Fruit fly (Drosophila melanogaster) whole organism, embryonic: Measurements from ENCODE around the gene Ubc7.
A peak's percentile ranks its signal among the peaks of the same experiment; 100 is the strongest.

ENCODE experiments used
- ATbp ChIP-seq: fragments of 200-800 bp; sonication (Bioruptor generic); optimal IDR thresholded peaks from 2 replicates; lab custom pipeline; 2017; ENCODE audit warnings: missing biosample characterization, mild to moderate bottlenecking, missing genetic modification characterization, missing genetic modification reagents
- Adf1 ChIP-seq: fragments of 200-800 bp; sonication (Bioruptor generic); IDR thresholded peaks from 2 replicates; pipeline ENCODE4 v1.3.6; 2022; ENCODE audit warnings: missing biosample characterization, missing genetic modification characterization
- Aef1 ChIP-seq: fragments of 200-800 bp; sonication (Bioruptor generic); IDR thresholded peaks from 3 replicates; pipeline ENCODE4 v1.3.6; 2022; ENCODE audit warnings: missing biosample characterization, missing genetic modification characterization
- Awh ChIP-seq: fragments of 200-800 bp; sonication (Bioruptor generic); IDR thresholded peaks from 2 replicates; pipeline ENCODE4, ENCODE4 v1.3.6; 2022; ENCODE audit warnings: missing biosample characterization, missing genetic modification characterization
- BtbVII ChIP-seq: fragments of 200-800 bp; sonication (Bioruptor generic); optimal IDR thresholded peaks from 3 replicates; lab custom pipeline; 2017; ENCODE audit warnings: missing biosample characterization, mild to moderate bottlenecking, missing genetic modification characterization
- CG10321 ChIP-seq: fragments of 200-800 bp; sonication (Bioruptor generic); IDR thresholded peaks from 2 replicates; pipeline ENCODE4 v1.3.6; 2022; ENCODE audit warnings: missing biosample characterization, missing genetic modification characterization
- CG11696 ChIP-seq: fragments of 200-800 bp; sonication (Bioruptor generic); IDR thresholded peaks from 2 replicates; pipeline ENCODE4 v1.3.6; 2022; ENCODE audit warnings: missing biosample characterization, missing genetic modification characterization
- CG12236 ChIP-seq: fragments of 200-800 bp; sonication (Bioruptor generic); optimal IDR thresholded peaks from 2 replicates; lab custom pipeline; 2016; ENCODE audit warnings: missing biosample characterization, missing genetic modification characterization
- CG12299 ChIP-seq: fragments of 200-800 bp; sonication (Bioruptor generic); optimal IDR thresholded peaks from 2 replicates; lab custom pipeline; 2018; ENCODE audit warnings: missing biosample characterization, mild to moderate bottlenecking, missing genetic modification characterization
- CG13123 ChIP-seq: fragments of 200-800 bp; sonication (Bioruptor generic); optimal IDR thresholded peaks from 2 replicates; lab custom pipeline; 2016; ENCODE audit warnings: missing biosample characterization, missing genetic modification characterization
- CG13287 ChIP-seq: fragments of 200-800 bp; sonication (Bioruptor generic); IDR thresholded peaks from 2 replicates; pipeline ENCODE4 v1.3.6; 2022; ENCODE audit warnings: missing biosample characterization, missing genetic modification characterization; ENCODE audit not compliant: partially characterized antibody
- CG14014 ChIP-seq: fragments of 200-800 bp; sonication (Bioruptor generic); IDR thresholded peaks from 2 replicates; pipeline ENCODE4 v1.3.6; 2022; ENCODE audit warnings: missing biosample characterization, missing genetic modification characterization
- CG1792 ChIP-seq: fragments of 200-800 bp; sonication (Bioruptor generic); optimal IDR thresholded peaks from 2 replicates; lab custom pipeline; 2016; ENCODE audit warnings: missing biosample characterization, missing genetic modification characterization
- CG2678 ChIP-seq: fragments of 200-800 bp; sonication (Bioruptor generic); optimal IDR thresholded peaks from 3 replicates; lab custom pipeline; 2019; ENCODE audit warnings: missing biosample characterization, mild to moderate bottlenecking, missing genetic modification characterization, moderate library complexity
- CG33213 ChIP-seq: fragments of 200-800 bp; sonication (Bioruptor generic); optimal IDR thresholded peaks from 3 replicates; lab custom pipeline; 2016; ENCODE audit warnings: missing biosample characterization, missing genetic modification characterization
- CG34224 ChIP-seq: fragments of 200-800 bp; sonication (Bioruptor generic); IDR thresholded peaks from 3 replicates; pipeline ENCODE4 v1.3.6; 2022; ENCODE audit warnings: missing biosample characterization, missing genetic modification characterization; ENCODE audit not compliant: partially characterized antibody
- CG34376 ChIP-seq: fragments of 200-800 bp; sonication (Bioruptor generic); optimal IDR thresholded peaks from 2 replicates; lab custom pipeline; 2018; ENCODE audit warnings: missing biosample characterization, mild to moderate bottlenecking, missing genetic modification characterization
- CG34422 ChIP-seq: fragments of 200-800 bp; sonication (Bioruptor generic); IDR thresholded peaks from 3 replicates; pipeline ENCODE4 v1.3.6; 2022; ENCODE audit warnings: missing biosample characterization, missing genetic modification characterization
- CG6791 ChIP-seq: fragments of 200-800 bp; sonication (Bioruptor generic); IDR thresholded peaks from 3 replicates; pipeline ENCODE4 v1.3.6; 2022; ENCODE audit warnings: missing biosample characterization, missing genetic modification characterization; ENCODE audit not compliant: partially characterized antibody
- CG7963 ChIP-seq: fragments of 200-800 bp; sonication (Bioruptor generic); IDR thresholded peaks from 3 replicates; pipeline ENCODE4 v1.3.6; 2022; ENCODE audit warnings: missing biosample characterization, missing genetic modification characterization; ENCODE audit not compliant: partially characterized antibody
- CG8281 ChIP-seq: fragments of 200-800 bp; sonication (Bioruptor generic); optimal IDR thresholded peaks from 2 replicates; lab custom pipeline; 2018; ENCODE audit warnings: missing biosample characterization, mild to moderate bottlenecking, missing genetic modification characterization, moderate library complexity
- CG8359 ChIP-seq: fragments of 200-800 bp; sonication (Bioruptor generic); optimal IDR thresholded peaks from 2 replicates; lab custom pipeline; 2017; ENCODE audit warnings: missing biosample characterization, mild to moderate bottlenecking, missing genetic modification characterization, borderline replicate concordance
- CG9932 ChIP-seq: fragments of 200-800 bp; sonication (Bioruptor generic); IDR thresholded peaks from 2 replicates; pipeline ENCODE4 v1.3.6; 2022; ENCODE audit warnings: missing biosample characterization, missing genetic modification characterization
- D ChIP-seq, 2 experiments: fragments of 200-800 bp in 1 of 2; fragments of >200 bp in 1 of 2; sonication (Bioruptor generic) in 1 of 2; optimal IDR thresholded peaks; 2 replicates in 1 of 2; 3 replicates in 1 of 2; lab custom pipeline; 2017; ENCODE audit warnings: mild to moderate bottlenecking in 1 of 2, missing biosample characterization in 1 of 2, missing genetic modification characterization in 1 of 2, missing genetic modification reagents in 1 of 2
- D19A ChIP-seq: fragments of 200-800 bp; optimal IDR thresholded peaks from 3 replicates; lab custom pipeline; 2019; ENCODE audit warnings: missing biosample characterization, mild to moderate bottlenecking, missing genetic modification characterization, moderate library complexity
- Drgx ChIP-seq: fragments of 200-800 bp; sonication (Bioruptor generic); IDR thresholded peaks from 2 replicates; pipeline ENCODE4 v1.3.6; 2022; ENCODE audit warnings: missing biosample characterization, missing genetic modification characterization
- E2f1 ChIP-seq: fragments of 200-800 bp; sonication (Bioruptor generic); IDR thresholded peaks from 2 replicates; pipeline ENCODE4 v1.3.6; 2022; ENCODE audit warnings: missing biosample characterization, missing genetic modification characterization
- ERR ChIP-seq: fragments of 200-800 bp; sonication (Bioruptor generic); optimal IDR thresholded peaks from 2 replicates; lab custom pipeline; 2016; ENCODE audit warnings: missing biosample characterization, missing genetic modification characterization
- Gsc ChIP-seq: fragments of 200-800 bp; sonication (Bioruptor generic); IDR thresholded peaks from 2 replicates; pipeline ENCODE4 v1.3.6; 2022; ENCODE audit warnings: missing biosample characterization, missing genetic modification characterization
- H2.0 ChIP-seq: fragments of 200-800 bp; sonication (Bioruptor generic); IDR thresholded peaks from 2 replicates; pipeline ENCODE4 v1.3.6; 2022; ENCODE audit warnings: missing biosample characterization, missing genetic modification characterization
- HLH3B ChIP-seq: fragments of 200-800 bp; sonication (Bioruptor generic); IDR thresholded peaks from 2 replicates; pipeline ENCODE4 v1.3.6; 2022; ENCODE audit warnings: missing biosample characterization, missing genetic modification characterization
- Hr3 ChIP-seq: fragments of 200-800 bp; sonication (Bioruptor generic); optimal IDR thresholded peaks from 3 replicates; lab custom pipeline; 2016; ENCODE audit warnings: missing biosample characterization, missing genetic modification characterization
- Lpt ChIP-seq: fragments of >200 bp; optimal IDR thresholded peaks from 2 replicates; lab custom pipeline; 2018; ENCODE audit warnings: missing biosample characterization, missing genetic modification characterization
- PHDP ChIP-seq: fragments of 200-800 bp; sonication (Bioruptor generic); optimal IDR thresholded peaks from 3 replicates; lab custom pipeline; 2018; ENCODE audit warnings: missing biosample characterization, mild to moderate bottlenecking, missing genetic modification characterization, moderate library complexity
- ato ChIP-seq: fragments of 200-800 bp; sonication (Bioruptor generic); IDR thresholded peaks from 2 replicates; pipeline ENCODE4 v1.3.6; 2022; ENCODE audit warnings: missing biosample characterization, missing genetic modification characterization; ENCODE audit not compliant: partially characterized antibody
- bcd ChIP-seq: fragments of 200-800 bp; sonication (Bioruptor generic); optimal IDR thresholded peaks from 2 replicates; lab custom pipeline; 2017; ENCODE audit warnings: missing biosample characterization, mild to moderate bottlenecking, missing genetic modification characterization
- cwo ChIP-seq: fragments of 200-800 bp; sonication (Bioruptor generic); optimal IDR thresholded peaks from 3 replicates; lab custom pipeline; 2017; ENCODE audit warnings: missing biosample characterization, missing genetic modification characterization, mild to moderate bottlenecking, moderate library complexity, missing genetic modification reagents
- ftz-f1 ChIP-seq: fragments of 200-800 bp; sonication (Bioruptor generic); optimal IDR thresholded peaks from 2 replicates; lab custom pipeline; 2016; ENCODE audit warnings: missing biosample characterization, missing genetic modification characterization
- gem ChIP-seq: fragments of 200-800 bp; sonication (Bioruptor generic); optimal IDR thresholded peaks from 2 replicates; lab custom pipeline; 2019; ENCODE audit warnings: missing biosample characterization, mild to moderate bottlenecking, missing genetic modification characterization, moderate library complexity
- hbn ChIP-seq: fragments of 200-800 bp; sonication (Bioruptor generic); IDR thresholded peaks from 2 replicates; pipeline ENCODE4 v1.3.6; 2022; ENCODE audit warnings: missing biosample characterization, missing genetic modification characterization; ENCODE audit not compliant: partially characterized antibody
- kah ChIP-seq: fragments of 200-800 bp; sonication (Bioruptor generic); optimal IDR thresholded peaks from 2 replicates; lab custom pipeline; 2018; ENCODE audit warnings: missing biosample characterization, mild to moderate bottlenecking, missing genetic modification characterization
- ken ChIP-seq: fragments of 200-800 bp; sonication (Bioruptor generic); IDR thresholded peaks from 3 replicates; pipeline ENCODE4 v1.3.6; 2022; ENCODE audit warnings: missing biosample characterization, missing genetic modification characterization
- lola ChIP-seq, 3 experiments: fragments of >200 bp in 2 of 3; fragments of 200-800 bp in 1 of 3; sonication (Bioruptor generic) in 1 of 3; optimal IDR thresholded peaks; 2 replicates each; lab custom pipeline; 2017 to 2019; ENCODE audit warnings: missing biosample characterization in 3 of 3, missing genetic modification characterization in 3 of 3, mild to moderate bottlenecking in 1 of 3, moderate library complexity in 1 of 3
- nau ChIP-seq: fragments of 200-800 bp; sonication (Bioruptor generic); optimal IDR thresholded peaks from 3 replicates; lab custom pipeline; 2017; ENCODE audit warnings: missing biosample characterization, mild to moderate bottlenecking, missing genetic modification characterization, missing genetic modification reagents
- pfk ChIP-seq: fragments of 200-800 bp; sonication (Bioruptor generic); optimal IDR thresholded peaks from 2 replicates; lab custom pipeline; 2018; ENCODE audit warnings: missing biosample characterization, mild to moderate bottlenecking, missing genetic modification characterization, moderate library complexity
- sna ChIP-seq: fragments of 200-800 bp; sonication (Bioruptor generic); IDR thresholded peaks from 2 replicates; pipeline ENCODE4 v1.3.6; 2022; ENCODE audit warnings: missing biosample characterization, missing genetic modification characterization; ENCODE audit not compliant: partially characterized antibody
- ssp ChIP-seq: fragments of 200-800 bp; sonication (Bioruptor generic); IDR thresholded peaks from 2 replicates; pipeline ENCODE4 v1.3.6; 2022; ENCODE audit warnings: missing biosample characterization, missing genetic modification characterization
- tin ChIP-seq: fragments of 200-800 bp; sonication (Bioruptor generic); optimal IDR thresholded peaks from 3 replicates; lab custom pipeline; 2016; ENCODE audit warnings: missing biosample characterization, missing genetic modification characterization
- toy ChIP-seq: fragments of 200-800 bp; sonication (Bioruptor generic); IDR thresholded peaks from 2 replicates; pipeline ENCODE4 v1.3.6; 2022; ENCODE audit warnings: missing biosample characterization, missing genetic modification characterization
- unpg ChIP-seq: fragments of 200-800 bp; sonication (Bioruptor generic); optimal IDR thresholded peaks from 3 replicates; lab custom pipeline; 2018; ENCODE audit warnings: missing biosample characterization, mild to moderate bottlenecking, missing genetic modification characterization, moderate library complexity
- yki ChIP-seq: fragments of >200 bp; optimal IDR thresholded peaks from 3 replicates; lab custom pipeline; 2018

The Ubc7 gene

DNA sequence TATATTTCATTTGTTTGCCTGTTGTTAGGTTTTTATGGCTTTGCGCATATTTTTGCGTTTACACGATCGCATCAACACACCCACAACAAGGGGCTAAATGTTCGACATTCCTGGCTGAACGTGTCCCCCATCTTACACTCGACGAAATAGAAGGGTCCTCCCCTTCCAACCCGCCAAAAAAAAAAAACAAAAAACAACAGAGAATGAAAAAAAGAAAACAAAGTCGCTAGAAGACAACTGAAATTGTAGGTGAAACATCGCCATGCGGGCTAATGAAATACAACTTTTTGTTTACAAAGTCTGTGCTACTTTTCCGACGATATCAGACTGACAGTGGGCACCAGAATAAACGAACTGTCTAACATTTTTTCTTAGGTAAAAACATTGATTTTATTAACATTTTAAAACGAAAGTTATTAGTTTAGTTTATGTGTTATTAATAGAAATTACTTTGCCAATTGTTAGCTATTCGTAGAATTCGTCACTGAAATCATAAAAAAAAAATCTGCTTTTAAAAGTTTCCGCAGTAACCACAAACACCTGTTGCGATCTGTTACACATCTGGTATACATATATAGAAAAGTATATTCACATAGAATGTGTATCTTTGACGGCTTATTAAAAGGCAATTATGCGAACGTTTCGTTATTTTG, 22.8 kb upstream of the Ubc7 start (continued):
- TF ChIP-seq D (optimal IDR thresholded peaks at IDR 0.05; lab: Kevin White, UChicago) (no peak), D (GFP tag; optimal IDR thresholded peaks at IDR 0.05; lab: Kevin White, UChicago) (no peak), BtbVII (no peak), yki (lab: Kevin White, UChicago) (no peak), ato (GFP tag; lab: Robert Waterston, UW) (no peak), PHDP (tag; lab: Kevin White, UChicago) (peak; percentile 7), CG13287 (GFP tag; lab: Robert Waterston, UW) (no peak), ssp (GFP tag; lab: Robert Waterston, UW) (no peak), Awh (GFP tag; lab: Robert Waterston, UW) (no peak), Gsc (no peak), D19A (tag; lab: Kevin White, UChicago) (no peak), kah (GFP tag; lab: Kevin White, UChicago) (peak; percentile 55), CG14014 (GFP tag; lab: Robert Waterston, UW) (no peak), CG12299 (tag; lab: Kevin White, UChicago) (no peak), sna (GFP tag; lab: Robert Waterston, UW) (no peak), CG6791 (no peak), Lpt (GFP tag; lab: Kevin White, UChicago) (no peak), nau (GFP tag; lab: Kevin White, UChicago) (no peak), CG1792 (GFP tag; lab: Kevin White, UChicago) (no peak), CG11696 (GFP tag; lab: Robert Waterston, UW) (no peak), CG34422 (GFP tag; lab: Robert Waterston, UW) (no peak), ERR (GFP tag; lab: Kevin White, UChicago) (no peak), Aef1 (GFP tag; lab: Robert Waterston, UW) (no peak), CG9932 (GFP tag; lab: Robert Waterston, UW) (peak; percentile 37; the same call in 1 of the 2 replicates), Hr3 (no peak), CG10321 (GFP tag; lab: Robert Waterston, UW) (no peak), hbn (no peak), pfk (GFP tag; lab: Kevin White, UChicago) (no peak), gem (tag; lab: Kevin White, UChicago) (peak; percentile 44), CG7963 (GFP tag; lab: Robert Waterston, UW) (no peak), CG33213 (GFP tag; lab: Kevin White, UChicago) (no peak), tin (GFP tag; lab: Kevin White, UChicago) (no peak), bcd (GFP tag; lab: Kevin White, UChicago) (no peak), HLH3B (no peak), CG8359 (no peak), CG34376 (GFP tag; lab: Kevin White, UChicago) (no peak)

DNA sequence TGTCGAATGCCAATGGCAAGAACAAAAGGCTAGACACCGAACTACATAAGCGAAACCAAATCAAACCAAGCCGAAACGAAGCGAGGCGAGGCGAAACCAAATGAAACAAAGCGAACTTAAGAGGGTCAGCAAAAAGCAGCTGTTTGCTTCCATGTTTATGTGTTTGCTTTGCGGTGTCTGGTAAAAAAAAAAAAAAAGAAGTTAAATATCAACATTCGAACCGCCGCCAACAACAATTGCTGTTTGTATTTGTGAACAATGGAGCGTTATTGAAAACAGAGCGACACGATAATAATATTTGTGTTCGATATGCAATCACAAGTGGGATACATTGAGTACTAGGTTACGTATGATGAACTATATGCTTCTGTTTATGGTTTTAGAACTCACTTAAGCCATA, 19.8 kb upstream of the Ubc7 start:
- TF ChIP-seq Drgx (no peak), CG12236 (no peak), toy (peak; percentile 38; the same call in 1 of the 2 replicates), ftz-f1 (GFP tag; lab: Kevin White, UChicago) (no peak), Adf1 (no peak), CG2678 (tag; lab: Kevin White, UChicago) (peak; percentile 50), E2f1 (GFP tag; lab: Robert Waterston, UW) (no peak), ATbp (GFP tag; lab: Kevin White, UChicago) (peak; percentile 58), H2.0 (GFP tag; lab: Robert Waterston, UW) (no peak), cwo (no peak), CG8281 (no peak), CG34224 (GFP tag; lab: Robert Waterston, UW) (no peak), ken (GFP tag; lab: Robert Waterston, UW) (no peak), CG13123 (no peak), unpg (GFP tag; lab: Kevin White, UChicago) (peak; percentile 25), lola (GFP tag; optimal IDR thresholded peaks at IDR 0.05; lab: Kevin White, UChicago) (no peak)
